Fruit fly (Drosophila melanogaster) whole organism, pupa: ENCODE data around the gene Arl6IP1.

Experiments
- CG12605 ChIP-seq: fragments of 200-800 bp; sonication (Bioruptor generic); IDR thresholded peaks from 2 replicates; pipeline ENCODE4 v1.3.6; 2022; ENCODE audit warnings: missing biosample characterization, missing genetic modification characterization
- CG13204 ChIP-seq: fragments of 200-800 bp; sonication (Bioruptor generic); optimal IDR thresholded peaks from 2 replicates; lab custom pipeline; 2018; ENCODE audit warnings: missing biosample characterization, mild to moderate bottlenecking, missing genetic modification characterization, moderate library complexity
- CG14655 ChIP-seq: fragments of 200-800 bp; sonication (Bioruptor generic); optimal IDR thresholded peaks from 3 replicates; lab custom pipeline; 2017; ENCODE audit warnings: mild to moderate bottlenecking, missing biosample characterization, missing genetic modification reagents, missing genetic modification characterization
- CG15710 ChIP-seq: fragments of 200-800 bp; sonication (Bioruptor generic); optimal IDR thresholded peaks from 2 replicates; lab custom pipeline; 2018; ENCODE audit warnings: missing biosample characterization, mild to moderate bottlenecking, missing genetic modification characterization, moderate library complexity
- CG17806 ChIP-seq: fragments of 200-800 bp; sonication (Bioruptor generic); optimal IDR thresholded peaks from 2 replicates; lab custom pipeline; 2018; ENCODE audit warnings: missing biosample characterization, mild to moderate bottlenecking, missing genetic modification characterization, moderate library complexity
- CG32121 ChIP-seq: fragments of 200-800 bp; sonication (Bioruptor generic); IDR thresholded peaks from 2 replicates; pipeline ENCODE4 v1.3.6; 2022; ENCODE audit warnings: missing biosample characterization, missing genetic modification characterization
- CG34367 ChIP-seq: fragments of 200-800 bp; sonication (Bioruptor generic); optimal IDR thresholded peaks from 2 replicates; lab custom pipeline; 2018; ENCODE audit warnings: missing biosample characterization, mild to moderate bottlenecking, missing genetic modification characterization
- CG4496 ChIP-seq: fragments of 200-800 bp; sonication (Bioruptor generic); IDR thresholded peaks from 3 replicates; pipeline ENCODE4 v1.3.6; 2022; ENCODE audit warnings: missing biosample characterization, missing genetic modification characterization
- CG8159 ChIP-seq: fragments of 200-800 bp; sonication (Bioruptor generic); optimal IDR thresholded peaks from 3 replicates; lab custom pipeline; 2018; ENCODE audit warnings: missing biosample characterization, mild to moderate bottlenecking, missing genetic modification characterization, moderate library complexity
- CG8301 ChIP-seq: fragments of 200-800 bp; sonication (Bioruptor generic); optimal IDR thresholded peaks from 2 replicates; lab custom pipeline; 2018; ENCODE audit warnings: missing biosample characterization, mild to moderate bottlenecking, missing genetic modification characterization
- CG9948 ChIP-seq: fragments of 200-800 bp; sonication (Bioruptor generic); optimal IDR thresholded peaks from 2 replicates; lab custom pipeline; 2018; ENCODE audit warnings: missing biosample characterization, mild to moderate bottlenecking, missing genetic modification characterization, moderate library complexity
- D1 ChIP-seq: fragments of 200-800 bp; sonication (Bioruptor generic); optimal IDR thresholded peaks from 2 replicates; lab custom pipeline; 2018; ENCODE audit warnings: missing biosample characterization, mild to moderate bottlenecking, missing genetic modification characterization, moderate library complexity
- EcR ChIP-seq: fragments of 200-800 bp; sonication (Bioruptor generic); optimal IDR thresholded peaks from 3 replicates; lab custom pipeline; 2019; ENCODE audit warnings: missing biosample characterization, missing genetic modification characterization, mild to moderate bottlenecking, moderate library complexity, missing genetic modification reagents
- Ets98B ChIP-seq: fragments of 200-800 bp; sonication (Bioruptor generic); IDR thresholded peaks from 2 replicates; pipeline ENCODE4 v1.3.6; 2022; ENCODE audit warnings: missing biosample characterization, missing genetic modification characterization
- Pif1A ChIP-seq: fragments of 200-800 bp; sonication (Bioruptor generic); optimal IDR thresholded peaks from 3 replicates; lab custom pipeline; 2016; ENCODE audit warnings: missing biosample characterization, missing genetic modification characterization
- Pif1B ChIP-seq: fragments of 200-800 bp; sonication (Bioruptor generic); optimal IDR thresholded peaks from 3 replicates; lab custom pipeline; 2016; ENCODE audit warnings: missing biosample characterization, missing genetic modification characterization
- Snoo ChIP-seq: fragments of 200-800 bp; sonication (Bioruptor generic); optimal IDR thresholded peaks from 3 replicates; lab custom pipeline; 2017; ENCODE audit warnings: missing biosample characterization, mild to moderate bottlenecking, missing genetic modification characterization, inconsistent platforms
- fd96Ca ChIP-seq: fragments of 200-800 bp; sonication (Bioruptor generic); IDR thresholded peaks from 3 replicates; pipeline ENCODE4 v1.3.6; 2022; ENCODE audit warnings: missing biosample characterization, missing genetic modification characterization
- gl ChIP-seq: fragments of 200-800 bp; sonication (Bioruptor generic); optimal IDR thresholded peaks from 2 replicates; lab custom pipeline; 2018; ENCODE audit warnings: missing biosample characterization, mild to moderate bottlenecking, missing genetic modification characterization
- rn ChIP-seq: fragments of 200-800 bp; sonication (Bioruptor generic); IDR thresholded peaks from 2 replicates; pipeline ENCODE4 v1.3.6; 2022; ENCODE audit warnings: missing biosample characterization, missing genetic modification characterization

Gene Arl6IP1

DNA sequence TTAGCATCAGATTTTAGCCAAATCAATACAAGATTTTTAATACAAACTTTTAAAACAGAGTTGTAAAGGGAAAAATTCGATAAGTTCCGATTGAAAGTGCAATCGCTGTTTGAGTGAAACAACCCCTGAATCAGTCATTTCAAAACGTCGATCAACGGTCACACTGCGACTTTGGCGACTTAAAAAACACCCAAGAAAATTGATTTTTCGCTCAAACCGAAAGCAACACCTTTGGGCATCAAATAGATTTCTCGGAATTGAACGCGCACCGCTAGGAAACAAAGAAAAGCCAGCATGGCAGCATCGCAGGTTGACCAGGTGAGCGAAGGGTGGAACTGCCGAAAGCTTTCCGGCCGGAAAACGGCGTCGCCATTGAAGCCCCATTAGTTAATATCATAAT, at the start of gene Arl6IP1:
Arl6IP1 (plus strand) TSS at position 15 of the 400 bp plus-strand sequence.
- TF ChIP-seq D1 (tag; lab: Kevin White, UChicago) (no peak), CG14655 (GFP tag; lab: Kevin White, UChicago) (no peak), CG8159 (no peak), gl (tag; lab: Kevin White, UChicago) (no peak), CG34367 (tag; lab: Kevin White, UChicago) (no peak), Snoo (tag; lab: Kevin White, UChicago) (no peak), CG13204 (GFP tag; lab: Kevin White, UChicago) (no peak), CG9948 (no peak)

DNA sequence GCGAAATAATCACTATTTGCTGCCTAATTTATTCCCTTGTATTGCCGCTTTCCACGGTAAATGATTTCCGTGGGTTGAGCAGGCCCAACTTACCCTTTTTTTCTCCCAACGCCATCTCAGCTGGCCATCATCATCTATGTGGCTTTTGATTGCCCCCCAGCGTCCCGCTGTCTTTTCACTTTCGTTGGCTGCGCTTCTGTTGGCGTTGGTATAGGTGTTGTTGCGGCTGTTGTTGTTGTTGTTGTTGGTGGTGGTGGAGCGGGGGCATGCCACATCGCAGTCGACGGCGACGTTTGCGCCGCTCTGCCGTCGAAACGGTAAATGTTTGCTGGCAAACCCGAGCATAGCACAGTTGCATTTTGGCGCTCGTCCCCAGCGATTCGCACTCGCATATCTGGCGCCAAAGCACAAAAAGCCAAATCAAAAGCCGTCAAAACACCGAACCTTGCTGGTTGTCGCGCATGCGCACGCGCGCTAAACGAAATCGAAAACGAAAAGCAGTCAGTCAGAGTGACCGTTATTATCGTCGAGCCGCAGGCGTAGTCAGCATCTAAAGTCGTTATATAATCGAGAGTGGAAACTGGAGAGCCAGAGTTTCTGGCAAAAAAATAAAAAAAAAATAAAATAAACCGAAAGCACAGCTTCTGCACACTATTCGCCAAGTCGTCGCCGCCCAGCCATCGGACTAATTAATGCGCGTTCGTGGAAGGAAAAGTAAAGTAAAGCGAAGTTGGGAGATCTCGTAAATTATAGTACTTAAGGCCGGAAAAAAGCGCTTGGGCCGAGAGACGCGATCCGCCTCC, 49.1 kb upstream of the Arl6IP1 start, which contains the start of gene CG14892:
CG14892 (plus strand) TSS at position 359 of the 803 bp plus-strand sequence.
- TF ChIP-seq CG9948 (no peak), CG4496 (peak; percentile 18; the same call in 1 of the 3 replicates)

DNA sequence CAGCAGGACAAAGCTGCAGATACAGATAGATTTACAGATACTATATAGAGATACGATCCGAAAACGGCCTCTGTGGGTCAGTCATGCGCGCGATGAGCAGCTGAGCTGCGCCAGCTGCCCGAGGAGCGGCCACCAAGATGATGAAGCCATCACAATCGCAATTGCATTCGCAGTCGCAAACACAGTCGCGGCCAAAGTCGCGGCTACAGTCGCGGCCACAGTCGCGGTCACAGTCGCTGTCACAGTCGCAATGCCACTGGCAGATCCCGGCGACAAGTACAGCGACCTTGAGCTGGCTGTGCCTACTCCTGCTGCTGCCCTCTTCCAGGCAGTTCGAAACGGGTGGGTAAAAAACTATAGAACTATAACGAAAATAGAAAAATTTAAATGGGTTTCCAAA, 48.4 kb upstream of the Arl6IP1 start:
- TF ChIP-seq CG13204 (GFP tag; lab: Kevin White, UChicago) = peak; percentile 2
- no peak for TF ChIP-seq rn (GFP tag; lab: Robert Waterston, UW)

DNA sequence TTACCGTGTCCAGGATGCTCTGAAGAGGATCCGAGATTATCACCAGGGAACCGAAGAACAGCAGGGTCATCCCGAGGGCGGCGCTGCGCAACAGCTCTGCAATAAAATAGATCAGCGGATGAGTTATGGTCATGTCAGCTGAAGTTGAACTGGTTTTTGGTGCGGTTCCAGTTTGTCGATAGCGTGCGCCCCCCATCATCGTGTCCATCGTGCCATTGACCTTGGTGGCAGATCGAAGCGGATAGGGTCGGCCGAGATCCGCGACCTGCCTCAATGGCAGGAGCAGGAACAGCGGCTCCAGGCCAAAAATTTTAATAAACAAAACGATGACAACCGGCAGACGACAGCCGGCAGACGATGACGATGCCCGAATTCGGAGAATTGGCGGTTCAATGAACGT, 43.8 kb upstream of the Arl6IP1 start:
- TF ChIP-seq gl (tag; lab: Kevin White, UChicago) = no peak
- peak; percentile 94 for TF ChIP-seq EcR (GFP tag; lab: Kevin White, UChicago)
- TF ChIP-seq CG12605 (GFP tag; lab: Robert Waterston, UW) = no peak
- TF ChIP-seq CG34367 (tag; lab: Kevin White, UChicago) = no peak
- no peak for TF ChIP-seq CG8301 (tag; lab: Kevin White, UChicago)
- TF ChIP-seq, all 21 proteins: peak for 1

DNA sequence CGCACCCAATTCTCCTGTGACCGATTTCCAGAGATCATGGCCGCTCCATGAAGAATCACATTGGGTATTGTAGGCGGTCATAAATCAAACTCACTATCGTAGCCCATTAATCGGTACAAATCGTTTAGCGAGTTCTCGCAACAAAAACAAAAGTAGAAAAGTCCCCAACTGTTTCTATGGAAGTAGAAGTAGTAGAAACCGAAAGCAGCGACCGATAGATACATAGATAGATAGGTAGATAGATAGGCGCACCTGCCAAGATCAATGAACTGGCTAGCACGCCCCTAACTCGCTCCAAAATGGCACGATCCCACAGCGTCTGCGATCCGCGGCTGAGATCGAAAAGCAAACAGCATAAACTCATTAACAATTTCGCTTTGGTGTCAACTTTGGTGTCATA, 42.7 kb upstream of the Arl6IP1 start:
- TF ChIP-seq fd96Ca (no peak), CG12605 (GFP tag; lab: Robert Waterston, UW) (no peak), gl (tag; lab: Kevin White, UChicago) (no peak), rn (GFP tag; lab: Robert Waterston, UW) (no peak), CG32121 (no peak)

DNA sequence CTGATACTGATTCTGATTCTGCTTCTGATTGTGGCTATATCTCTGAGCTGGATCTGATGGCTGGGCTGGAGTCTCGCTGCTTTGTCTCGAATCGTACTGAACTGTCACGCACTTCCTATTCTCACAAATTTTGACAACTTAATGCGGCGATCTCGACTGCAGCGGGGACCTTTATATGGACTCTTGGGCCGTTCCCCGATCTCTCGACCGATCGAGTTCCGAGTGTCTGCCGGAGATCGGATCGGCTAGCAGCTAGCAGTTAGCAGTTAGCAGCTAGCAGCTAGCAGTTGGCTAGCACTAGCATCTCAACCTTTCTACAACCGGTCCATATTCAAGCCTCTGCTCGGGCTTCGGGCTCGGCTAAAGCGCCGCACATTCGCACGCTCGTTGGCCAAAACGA, 38.7 kb upstream of the Arl6IP1 start, which contains the start of gene CG10345:
CG10345 (minus strand) TSS at position 147 of the 400 bp plus-strand sequence.
- TF ChIP-seq fd96Ca (no peak), CG15710 (tag; lab: Kevin White, UChicago) (no peak)
- TF ChIP-seq, all 21 proteins: peak for 0

DNA sequence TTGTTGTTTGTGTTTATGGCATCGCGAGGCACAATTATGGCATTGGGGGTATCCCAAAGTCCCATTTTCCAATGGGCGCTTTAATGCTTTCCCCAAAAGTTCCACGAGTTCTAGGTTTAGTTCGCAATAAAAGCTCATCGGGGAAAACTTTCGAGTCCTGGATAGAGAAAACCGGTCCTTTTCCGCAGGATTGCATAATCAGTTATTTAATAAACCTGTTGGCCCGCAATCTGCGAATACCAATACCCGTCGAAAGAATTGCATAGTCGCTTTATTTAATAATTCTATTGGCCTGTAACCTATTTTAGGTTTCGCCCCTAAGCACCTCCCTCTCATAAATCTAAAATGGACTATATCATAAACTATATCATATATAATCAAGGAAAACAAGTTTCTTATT, 37.5 kb upstream of the Arl6IP1 start:
- TF ChIP-seq CG15710 (tag; lab: Kevin White, UChicago) (no peak), CG9948 (no peak)

DNA sequence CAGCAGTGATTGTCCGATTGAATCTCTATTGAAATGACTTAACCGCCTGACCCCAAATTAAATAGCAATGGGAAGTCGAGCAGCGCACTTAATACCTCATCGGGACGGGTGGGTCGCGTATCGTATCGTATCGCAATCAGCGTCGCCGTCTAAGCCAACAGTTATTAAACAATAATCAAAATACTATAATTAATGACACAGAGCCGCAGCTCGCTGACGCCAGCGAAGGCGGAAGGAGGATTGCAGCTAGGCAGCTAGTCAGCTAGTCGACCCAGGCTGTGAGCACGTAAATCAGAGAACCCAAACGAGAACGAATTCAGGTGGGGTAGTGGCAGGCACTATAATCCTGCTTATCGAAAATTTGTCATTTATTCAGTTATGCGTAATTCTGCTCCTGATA, 34.5 kb upstream of the Arl6IP1 start, which contains the start of gene NPF:
NPF (plus strand) TSS at position 301 of the 400 bp plus-strand sequence.
- TF ChIP-seq CG17806 (no peak), Ets98B (GFP tag; lab: Robert Waterston, UW) (no peak), CG8159 (no peak), fd96Ca (no peak), CG9948 (no peak), CG15710 (tag; lab: Kevin White, UChicago) (no peak), Pif1A (GFP tag; lab: Kevin White, UChicago) (no peak), CG13204 (GFP tag; lab: Kevin White, UChicago) (no peak)

DNA sequence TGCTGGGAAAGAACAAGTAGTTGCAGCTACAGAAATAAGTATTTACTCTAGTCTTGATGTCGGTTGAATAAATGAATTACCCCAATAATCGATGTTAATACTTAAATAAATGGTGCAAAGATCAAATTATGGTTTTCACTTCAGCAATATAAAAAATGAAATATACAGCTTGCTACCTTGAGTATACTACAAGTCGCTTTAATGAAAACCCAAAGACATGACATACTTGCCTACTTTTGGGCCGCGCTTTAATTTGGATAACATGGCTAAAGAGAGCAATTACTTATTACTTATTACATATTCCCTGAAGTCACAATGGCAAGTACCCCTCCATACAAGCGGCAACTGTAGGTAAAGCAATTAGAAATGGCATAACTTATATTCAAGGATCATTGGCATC, 32.2 kb upstream of the Arl6IP1 start:
- TF ChIP-seq EcR (GFP tag; lab: Kevin White, UChicago) = no peak
- no peak for TF ChIP-seq CG15710 (tag; lab: Kevin White, UChicago)
- TF ChIP-seq CG13204 (GFP tag; lab: Kevin White, UChicago) = no peak
- TF ChIP-seq CG4496 = no peak
- TF ChIP-seq CG8159 = no peak
- no peak for TF ChIP-seq fd96Ca
- no peak for TF ChIP-seq CG9948
- no peak for TF ChIP-seq Pif1A (GFP tag; lab: Kevin White, UChicago)
- TF ChIP-seq CG8301 (tag; lab: Kevin White, UChicago) = no peak
- no peak for TF ChIP-seq Pif1B
- no peak for TF ChIP-seq rn (GFP tag; lab: Robert Waterston, UW)
- no peak for TF ChIP-seq Ets98B (GFP tag; lab: Robert Waterston, UW)
- no peak for TF ChIP-seq CG32121
- no peak for TF ChIP-seq Snoo (tag; lab: Kevin White, UChicago)
- no peak for TF ChIP-seq CG14655 (GFP tag; lab: Kevin White, UChicago)
- TF ChIP-seq CG34367 (tag; lab: Kevin White, UChicago) = no peak
- no peak for TF ChIP-seq gl (tag; lab: Kevin White, UChicago)
